Worm (Caenorhabditis elegans) whole organism, mixed stage, embryonic: ENCODE data around the gene T03D8.6.
A peak's percentile ranks its signal among the peaks of the same experiment; 100 is the strongest.

Experiments
- bed-3 ChIP-seq: fragments of 200-800 bp; sonication (Bioruptor generic); optimal IDR thresholded peaks from 3 replicates; lab custom pipeline; 2018; ENCODE audit warnings: mild to moderate bottlenecking, missing genetic modification characterization, moderate library complexity, missing compliant biosample characterization
- ceh-39 ChIP-seq: fragments of 150-350 bp; optimal IDR thresholded peaks from 2 replicates; lab custom pipeline; 2014; ENCODE audit warnings: missing biosample characterization, missing genetic modification characterization
- ceh-43 ChIP-seq: fragments of 200-800 bp; sonication (Bioruptor generic); optimal IDR thresholded peaks from 2 replicates; lab custom pipeline; 2018; ENCODE audit warnings: mild to moderate bottlenecking, missing genetic modification characterization, moderate library complexity, missing compliant biosample characterization
- ceh-83 ChIP-seq: fragments of 200-800 bp; sonication (Bioruptor generic); optimal IDR thresholded peaks from 2 replicates; lab custom pipeline; 2018; ENCODE audit warnings: mild to moderate bottlenecking, missing genetic modification characterization, missing compliant biosample characterization
- ces-1 ChIP-seq: fragments of 150-350 bp; optimal IDR thresholded peaks from 2 replicates; lab custom pipeline; 2014; ENCODE audit warnings: missing biosample characterization, missing genetic modification reagents, missing genetic modification characterization
- cnd-1 ChIP-seq: fragments of 200-800 bp; sonication (Bioruptor generic); optimal IDR thresholded peaks from 2 replicates; lab custom pipeline; 2018; ENCODE audit warnings: mild to moderate bottlenecking, missing genetic modification characterization, missing compliant biosample characterization
- drap-1 ChIP-seq: fragments of 200-800 bp; sonication (Bioruptor generic); optimal IDR thresholded peaks from 3 replicates; lab custom pipeline; 2018; ENCODE audit warnings: mild to moderate bottlenecking, missing genetic modification characterization, missing compliant biosample characterization
- elt-1 ChIP-seq: sonication (generic microtip); optimal IDR thresholded peaks from 2 replicates; lab custom pipeline; 2017; ENCODE audit warnings: missing genetic modification characterization, mild to moderate bottlenecking, missing compliant biosample characterization, antibody characterized with exemption, moderate library complexity, borderline replicate concordance; ENCODE audit not compliant: insufficient read depth
- elt-3 ChIP-seq: fragments of 150-350 bp; optimal IDR thresholded peaks from 2 replicates; lab custom pipeline; 2014; ENCODE audit warnings: missing biosample characterization, missing genetic modification characterization
- flh-1 ChIP-seq: fragments of 200-800 bp; sonication (Bioruptor generic); optimal IDR thresholded peaks from 2 replicates; lab custom pipeline; 2018; ENCODE audit warnings: mild to moderate bottlenecking, missing genetic modification characterization, moderate library complexity, missing compliant biosample characterization
- ham-2 ChIP-seq: fragments of 200-800 bp; sonication (Bioruptor generic); optimal IDR thresholded peaks from 2 replicates; lab custom pipeline; 2018; ENCODE audit warnings: mild to moderate bottlenecking, missing genetic modification characterization, missing compliant biosample characterization
- hlh-1 ChIP-seq: fragments of 150-350 bp; optimal IDR thresholded peaks from 2 replicates; lab custom pipeline; 2014; ENCODE audit warnings: missing biosample characterization, missing genetic modification reagents, missing genetic modification characterization
- lin-13 ChIP-seq: fragments of 150-350 bp; optimal IDR thresholded peaks from 2 replicates; lab custom pipeline; 2014; ENCODE audit warnings: missing biosample characterization, missing genetic modification characterization
- lin-32 ChIP-seq: fragments of 200-800 bp; sonication (Bioruptor generic); optimal IDR thresholded peaks from 2 replicates; lab custom pipeline; 2018; ENCODE audit warnings: mild to moderate bottlenecking, missing genetic modification characterization, missing compliant biosample characterization
- lsy-2 ChIP-seq: fragments of 150-350 bp; optimal IDR thresholded peaks from 2 replicates; lab custom pipeline; 2014; ENCODE audit warnings: missing biosample characterization, missing genetic modification characterization
- mab-5 ChIP-seq: fragments of 150-350 bp; optimal IDR thresholded peaks from 2 replicates; lab custom pipeline; 2014; ENCODE audit warnings: missing biosample characterization, missing genetic modification characterization
- mep-1 ChIP-seq: fragments of 150-350 bp; optimal IDR thresholded peaks from 2 replicates; lab custom pipeline; 2017; ENCODE audit warnings: missing biosample characterization, missing genetic modification reagents, missing genetic modification characterization, inconsistent platforms
- mls-2 ChIP-seq: sonication (generic microtip); optimal IDR thresholded peaks from 2 replicates; lab custom pipeline; 2016; ENCODE audit warnings: mild to moderate bottlenecking, missing genetic modification characterization, moderate library complexity, missing compliant biosample characterization
- nhr-2 ChIP-seq: fragments of 150-350 bp; optimal IDR thresholded peaks from 2 replicates; lab custom pipeline; 2014; ENCODE audit warnings: missing biosample characterization, missing genetic modification characterization
- nhr-237 ChIP-seq: fragments of 150-350 bp; optimal IDR thresholded peaks from 2 replicates; lab custom pipeline; 2014; ENCODE audit warnings: missing biosample characterization, missing genetic modification characterization
- nhr-28 ChIP-seq: fragments of 150-350 bp; optimal IDR thresholded peaks from 2 replicates; lab custom pipeline; 2014; ENCODE audit warnings: missing biosample characterization, missing genetic modification characterization
- pha-4 ChIP-seq: fragments of 150-350 bp; optimal IDR thresholded peaks from 2 replicates; lab custom pipeline; 2018; ENCODE audit warnings: missing biosample characterization, missing genetic modification reagents, missing genetic modification characterization
- sem-2 ChIP-seq: fragments of 200-800 bp; sonication (Bioruptor generic); optimal IDR thresholded peaks from 2 replicates; lab custom pipeline; 2018; ENCODE audit warnings: mild to moderate bottlenecking, missing genetic modification characterization, missing compliant biosample characterization
- snpc-4 ChIP-seq: fragments of 150-350 bp; optimal IDR thresholded peaks from 2 replicates; lab custom pipeline; 2014; ENCODE audit warnings: missing biosample characterization, missing genetic modification characterization
- sptf-1 ChIP-seq: sonication (generic microtip); optimal IDR thresholded peaks from 2 replicates; lab custom pipeline; 2017; ENCODE audit warnings: mild to moderate bottlenecking, missing genetic modification characterization, moderate library complexity, missing compliant biosample characterization
- tbx-8 ChIP-seq: fragments of 200-800 bp; sonication (Bioruptor generic); optimal IDR thresholded peaks from 2 replicates; lab custom pipeline; 2018; ENCODE audit warnings: mild to moderate bottlenecking, missing genetic modification characterization, moderate library complexity, missing compliant biosample characterization
- unc-120 ChIP-seq: sonication (generic microtip); optimal IDR thresholded peaks from 2 replicates; lab custom pipeline; 2017; ENCODE audit warnings: missing genetic modification characterization, missing compliant biosample characterization; ENCODE audit not compliant: poor library complexity, severe bottlenecking
- unc-39 ChIP-seq: fragments of 150-350 bp; optimal IDR thresholded peaks from 2 replicates; lab custom pipeline; 2014; ENCODE audit warnings: missing biosample characterization, missing genetic modification characterization
- unc-62 ChIP-seq: fragments of 150-350 bp; optimal IDR thresholded peaks from 2 replicates; lab custom pipeline; 2014; ENCODE audit warnings: missing biosample characterization, missing genetic modification reagents, missing genetic modification characterization
- zip-8 ChIP-seq: fragments of 150-350 bp; optimal IDR thresholded peaks from 2 replicates; lab custom pipeline; 2014; ENCODE audit warnings: missing biosample characterization, missing genetic modification characterization
- ztf-11 ChIP-seq: fragments of 150-350 bp; optimal IDR thresholded peaks from 2 replicates; lab custom pipeline; 2014; ENCODE audit warnings: missing biosample characterization, missing genetic modification characterization

T03D8.6 gene

DNA sequence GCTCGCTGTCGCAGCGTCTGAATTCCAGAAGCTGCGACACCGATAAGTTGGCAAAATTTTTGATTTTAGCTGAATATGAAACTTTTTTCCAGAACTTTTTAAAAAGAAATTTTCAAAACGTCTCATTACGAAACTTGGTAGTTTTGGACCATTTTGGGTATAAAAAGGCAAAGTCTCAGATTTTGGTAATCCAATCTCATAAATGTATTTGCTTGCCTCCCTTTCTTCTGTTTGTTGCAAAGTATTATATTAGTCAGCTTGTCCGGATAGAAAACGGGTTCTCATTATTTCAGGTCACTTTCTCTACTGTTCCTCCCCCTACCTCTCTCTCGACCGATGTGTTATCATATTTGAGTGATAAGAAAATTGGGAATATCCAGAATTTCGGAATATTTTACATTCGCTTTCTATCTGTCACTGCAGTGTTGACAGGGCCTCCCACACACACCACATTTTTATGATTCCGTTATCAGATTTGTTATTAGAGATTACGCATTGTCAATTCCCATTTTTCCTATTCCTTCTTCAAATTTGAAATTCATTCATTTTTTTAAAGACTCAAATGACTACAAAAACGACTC lies 33.5 kb upstream of the T03D8.6 start, which contains the start of gene F31D4.5:
TSS of gene F31D4.5 (plus strand) at position 491 of the 581 bp plus-strand sequence.
- TF ChIP-seq ces-1 (GFP tag; lab: Kevin White, UChicago) (peak; percentile 64), elt-3 (tag; lab: Kevin White, UChicago) (peak; percentile 90), drap-1 (GFP tag; lab: Kevin White, UChicago) (no peak)

DNA sequence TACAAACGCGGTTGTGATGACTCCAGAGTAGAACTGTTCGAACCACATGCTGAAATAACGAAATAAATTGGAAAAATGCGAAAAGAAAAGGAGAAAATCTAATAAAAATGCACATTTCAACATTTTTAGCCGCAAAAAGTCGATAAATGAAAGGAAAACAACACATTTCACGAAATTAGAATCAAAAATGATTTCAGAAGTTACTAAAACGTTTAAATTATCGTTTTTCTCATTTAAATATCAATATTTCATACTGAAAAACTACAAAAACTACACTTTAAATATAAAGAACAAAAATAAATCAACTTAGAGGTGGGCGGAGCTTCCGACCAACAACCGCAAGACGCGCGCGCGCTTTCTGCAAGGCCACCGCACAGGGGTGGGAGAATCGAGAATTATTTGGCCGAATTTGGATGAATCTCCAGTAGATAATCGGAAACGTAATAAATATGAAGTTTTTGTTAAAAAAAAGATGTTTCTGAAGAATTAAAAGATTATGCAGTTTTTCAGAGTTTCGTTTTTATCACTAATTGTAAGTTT lies 31.8 kb upstream of the T03D8.6 start, which contains the start of gene ndua-1:
TSS of gene ndua-1 (minus strand) at position 51 of the 540 bp plus-strand sequence.
- peak; percentile 47 for TF ChIP-seq sptf-1 (tag; lab: Kevin White, UChicago)
- TF ChIP-seq ces-1 (GFP tag; lab: Kevin White, UChicago): peak; percentile 84
- TF ChIP-seq nhr-2: peak; percentile 7
- TF ChIP-seq mep-1: peak; percentile 60
- no peak for TF ChIP-seq bed-3 (GFP tag; lab: Kevin White, UChicago)
- TF ChIP-seq ceh-83 (GFP tag; lab: Kevin White, UChicago): no peak
- peak; percentile 25 for TF ChIP-seq pha-4 (tag; lab: Kevin White, UChicago)
- TF ChIP-seq ham-2 (GFP tag; lab: Kevin White, UChicago): no peak
- peak; percentile 54 for TF ChIP-seq lsy-2 (tag; lab: Kevin White, UChicago)
- peak; percentile 72 for TF ChIP-seq unc-120 (tag; lab: Kevin White, UChicago)

DNA sequence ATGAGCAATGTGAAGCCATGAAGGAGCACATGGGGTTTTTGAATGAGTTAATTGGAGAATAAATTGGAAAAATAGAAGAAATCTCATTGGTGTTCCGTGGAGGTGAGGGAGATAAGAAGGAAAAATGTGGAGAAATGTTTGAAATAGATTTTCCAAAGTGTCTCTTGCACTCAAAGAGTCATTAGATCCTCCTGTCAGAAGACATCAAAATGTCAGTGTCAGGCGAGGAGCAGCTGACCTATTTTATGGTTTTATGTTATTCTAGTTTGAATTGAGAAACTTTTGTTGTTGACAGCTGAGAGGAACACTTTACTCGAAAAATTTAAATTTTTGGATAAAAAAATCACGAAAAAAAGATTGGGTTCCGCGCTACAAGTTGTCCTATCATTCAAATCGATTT lies 30.4 kb upstream of the T03D8.6 start, which contains the start of gene clec-264:
TSS of gene clec-264 (minus strand) at position 122 of the 400 bp plus-strand sequence.
- peak; percentile 77 for TF ChIP-seq hlh-1
- no peak for TF ChIP-seq unc-120 (tag; lab: Kevin White, UChicago)
- peak; percentile 72 for TF ChIP-seq unc-62 (GFP tag; lab: Kevin White, UChicago)
- no peak for TF ChIP-seq ceh-43 (GFP tag; lab: Kevin White, UChicago)
- no peak for TF ChIP-seq unc-39 (tag; lab: Kevin White, UChicago)
- TF ChIP-seq, all 35 proteins: peak for 2

DNA sequence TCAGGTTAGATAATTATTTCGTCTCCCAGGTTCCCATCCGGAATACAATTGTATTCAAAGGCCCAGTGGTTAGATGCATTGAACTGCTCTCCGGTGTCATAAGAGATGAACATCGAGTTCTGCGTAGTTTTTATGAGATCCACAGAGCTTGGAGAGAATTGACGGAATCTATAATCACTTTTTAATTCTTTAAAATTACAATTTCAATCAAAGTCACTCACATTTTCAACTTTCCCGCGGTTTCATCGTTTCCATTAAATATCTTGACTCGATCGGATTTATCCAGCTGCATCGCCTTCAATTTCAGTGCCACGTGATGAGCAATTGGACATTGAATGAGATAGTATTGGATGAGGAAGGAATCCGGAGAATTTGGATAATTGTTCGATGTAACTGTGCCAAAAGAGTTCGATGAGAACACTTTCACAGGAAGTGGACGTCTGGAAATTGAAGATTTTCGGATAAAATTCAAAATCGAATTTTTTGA lies 27.7 kb upstream of the T03D8.6 start:
- TF ChIP-seq lin-32 (GFP tag; lab: Kevin White, UChicago) (no peak), zip-8 (tag; lab: Kevin White, UChicago) (no peak), ceh-39 (no peak), snpc-4 (tag; lab: Kevin White, UChicago) (no peak), flh-1 (no peak)
- TF ChIP-seq, all 35 proteins: peak for 0

DNA sequence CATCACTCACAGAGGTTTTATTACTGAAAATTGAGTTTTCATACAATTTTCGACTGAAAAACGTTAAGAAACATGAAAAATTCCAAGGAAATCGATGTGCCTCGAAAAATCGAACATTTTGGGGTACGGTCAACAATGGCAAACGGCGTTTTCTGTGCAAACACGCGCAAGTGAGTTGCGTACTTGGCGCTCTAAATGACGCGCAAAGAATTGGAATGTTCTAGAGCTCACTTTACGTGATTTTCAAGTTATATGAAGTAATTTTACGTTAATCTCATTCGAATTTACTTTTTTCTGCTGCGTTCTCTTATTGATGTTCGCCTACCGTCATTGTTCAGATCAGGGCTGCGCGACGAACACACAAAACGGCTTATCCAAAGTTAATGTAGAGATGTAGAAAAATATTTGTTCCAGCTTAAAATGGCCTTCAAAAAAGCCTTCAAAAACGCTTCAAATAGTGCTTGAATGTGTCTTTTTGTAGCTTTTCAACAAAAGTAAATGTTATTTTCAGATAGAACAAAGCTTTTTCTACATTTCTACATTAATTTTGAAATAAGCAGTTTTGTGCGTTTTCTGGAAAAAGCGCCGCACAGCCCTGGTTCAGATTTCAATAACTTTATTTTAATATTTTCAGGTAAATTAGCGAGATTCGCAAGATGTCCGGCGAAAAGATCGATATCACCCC lies 25.5 kb upstream of the T03D8.6 start, which contains the start of the genes F31D4.2 and fkb-6:
TSS of gene F31D4.2 (minus strand) at position 23 of the 685 bp plus-strand sequence.
TSS of gene fkb-6 (plus strand) at position 635 of the 685 bp plus-strand sequence.
- peak; percentile 53 for TF ChIP-seq ceh-39
- no peak for TF ChIP-seq unc-120 (tag; lab: Kevin White, UChicago)
- TF ChIP-seq drap-1 (GFP tag; lab: Kevin White, UChicago): no peak
- TF ChIP-seq sem-2 (GFP tag; lab: Kevin White, UChicago): no peak
- no peak for TF ChIP-seq cnd-1 (tag; lab: Kevin White, UChicago)
- no peak for TF ChIP-seq flh-1
- peak; percentile 3 for TF ChIP-seq sptf-1 (tag; lab: Kevin White, UChicago)
- no peak for TF ChIP-seq mab-5 (tag; lab: Kevin White, UChicago)
- TF ChIP-seq ztf-11 (tag; lab: Kevin White, UChicago): no peak
- no peak for TF ChIP-seq elt-3 (tag; lab: Kevin White, UChicago)
- peak; percentile 71 for TF ChIP-seq lin-13 (tag; lab: Kevin White, UChicago)
- TF ChIP-seq tbx-8 (GFP tag; lab: Kevin White, UChicago): no peak
- peak; percentile 11 for TF ChIP-seq unc-62 (GFP tag; lab: Kevin White, UChicago)
- peak; percentile 15 for TF ChIP-seq mls-2 (tag; lab: Kevin White, UChicago)
- TF ChIP-seq nhr-28 (tag; lab: Kevin White, UChicago): no peak
- TF ChIP-seq hlh-1: no peak
- TF ChIP-seq mep-1: peak; percentile 90
- TF ChIP-seq ces-1 (GFP tag; lab: Kevin White, UChicago): peak; percentile 77
- peak; percentile 88 for TF ChIP-seq pha-4 (tag; lab: Kevin White, UChicago)
- TF ChIP-seq elt-1 (tag; lab: Kevin White, UChicago): no peak
- TF ChIP-seq ceh-83 (GFP tag; lab: Kevin White, UChicago): no peak
- TF ChIP-seq lsy-2 (tag; lab: Kevin White, UChicago): peak; percentile 96
- peak; percentile 52 for TF ChIP-seq nhr-237 (tag; lab: Kevin White, UChicago)
- TF ChIP-seq, all 35 proteins: peak for 10
